Worm (Caenorhabditis elegans) whole organism, early embryonic: ENCODE data around the gene nstp-6.

ENCODE experiments used
- B0310.2 ChIP-seq: sonication (generic microtip); optimal IDR thresholded peaks from 2 replicates; lab custom pipeline; 2016; ENCODE audit warnings: mild to moderate bottlenecking, missing genetic modification characterization, missing compliant biosample characterization
- F13C5.2 ChIP-seq: sonication (generic microtip); optimal IDR thresholded peaks from 2 replicates; lab custom pipeline; 2017; ENCODE audit warnings: mild to moderate bottlenecking, missing genetic modification characterization, inconsistent platforms, missing compliant biosample characterization
- aly-1 ChIP-seq: sonication (generic microtip); optimal IDR thresholded peaks from 2 replicates; lab custom pipeline; 2016; ENCODE audit warnings: missing genetic modification characterization, missing compliant biosample characterization
- ama-1 ChIP-seq: fragments of 150-350 bp; optimal IDR thresholded peaks from 2 replicates; lab custom pipeline; 2014
- ceh-13 ChIP-seq: fragments of 200-800 bp; sonication (Bioruptor generic); optimal IDR thresholded peaks from 2 replicates; lab custom pipeline; 2018; ENCODE audit warnings: mild to moderate bottlenecking, missing genetic modification characterization, missing compliant biosample characterization
- ceh-36 ChIP-seq: sonication (generic microtip); optimal IDR thresholded peaks from 2 replicates; lab custom pipeline; 2016; ENCODE audit warnings: missing genetic modification characterization, inconsistent platforms, missing compliant biosample characterization
- ets-7 ChIP-seq: sonication (generic microtip); optimal IDR thresholded peaks from 2 replicates; lab custom pipeline; 2016; ENCODE audit warnings: missing genotype, missing genetic modification characterization, missing compliant biosample characterization
- flt-1 ChIP-seq: fragments of 200-800 bp; sonication (Bioruptor generic); IDR thresholded peaks from 2 replicates; pipeline ENCODE4 v1.3.6; 2022; ENCODE audit warnings: missing genetic modification characterization, missing compliant biosample characterization
- hmbx-1 ChIP-seq: sonication (generic microtip); optimal IDR thresholded peaks from 2 replicates; lab custom pipeline; 2016; ENCODE audit warnings: mild to moderate bottlenecking, missing genetic modification characterization, missing compliant biosample characterization
- hmg-4 ChIP-seq: fragments of 200-800 bp; sonication (Bioruptor generic); optimal IDR thresholded peaks from 2 replicates; lab custom pipeline; 2018; ENCODE audit warnings: mild to moderate bottlenecking, missing genetic modification characterization, missing compliant biosample characterization
- hnd-1 ChIP-seq: sonication (generic microtip); optimal IDR thresholded peaks from 2 replicates; lab custom pipeline; 2016; ENCODE audit warnings: missing genetic modification characterization, missing compliant biosample characterization
- pes-1 ChIP-seq: fragments of 200-800 bp; sonication (Bioruptor generic); IDR thresholded peaks from 2 replicates; pipeline ENCODE4 v1.3.6; 2022; ENCODE audit warnings: missing genetic modification reagents, missing genetic modification characterization, missing compliant biosample characterization
- scrt-1 ChIP-seq: fragments of 200-800 bp; sonication (Bioruptor generic); IDR thresholded peaks from 2 replicates; pipeline ENCODE4 v1.3.6; 2022; ENCODE audit warnings: missing genetic modification characterization, missing compliant biosample characterization
- sea-1 ChIP-seq: fragments of 200-800 bp; sonication (Bioruptor generic); conservative IDR thresholded peaks from 2 replicates; pipeline ENCODE4 v1.3.6; 2022; ENCODE audit warnings: missing genetic modification characterization, missing compliant biosample characterization
- tbx-11 ChIP-seq: fragments of 200-800 bp; sonication (Bioruptor generic); IDR thresholded peaks from 2 replicates; pipeline ENCODE4 v1.3.6; 2022; ENCODE audit warnings: missing genetic modification characterization, missing compliant biosample characterization
- tbx-37 ChIP-seq: fragments of 200-800 bp; sonication (Bioruptor generic); conservative IDR thresholded peaks from 2 replicates; pipeline ENCODE4 v1.3.6; 2022; ENCODE audit warnings: missing genetic modification reagents, missing genetic modification characterization, missing compliant biosample characterization
- tra-4 ChIP-seq: sonication (generic microtip); optimal IDR thresholded peaks from 2 replicates; lab custom pipeline; 2017; ENCODE audit warnings: missing genetic modification characterization, missing compliant biosample characterization

Gene nstp-6

DNA sequence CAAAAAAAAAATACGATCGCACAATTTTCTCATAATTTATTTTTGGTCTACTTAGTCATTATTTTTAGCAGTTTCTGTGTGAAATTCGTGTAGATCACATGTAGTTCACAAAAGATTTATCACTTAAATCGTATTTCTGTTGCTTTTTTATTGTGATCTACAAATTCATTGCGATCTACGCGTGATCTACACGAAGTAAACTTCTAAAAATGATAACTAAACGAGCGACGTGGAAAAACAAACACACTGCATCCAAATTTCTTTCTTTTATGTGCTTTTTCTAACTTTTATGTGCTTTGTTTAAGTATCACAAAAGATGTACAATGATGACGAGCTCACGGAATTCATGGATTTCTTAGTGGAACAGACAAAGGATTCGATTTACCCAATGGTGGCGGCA lies 7.5 kb downstream of the nstp-6 start, which contains the start of gene B0212.3:
Gene B0212.3, plus strand, starts transcription at position 301 of the 400 bp plus-strand sequence.
- TF ChIP-seq ama-1 = no peak
- TF ChIP-seq hnd-1 (tag; lab: Kevin White, UChicago) = no peak
- TF ChIP-seq ets-7 (tag; lab: Kevin White, UChicago) = no peak
- no peak for TF ChIP-seq ceh-13
- no peak for TF ChIP-seq tra-4 (tag; lab: Kevin White, UChicago)
- TF ChIP-seq hmg-4 = no peak
- TF ChIP-seq aly-1 (tag; lab: Kevin White, UChicago) = no peak
- no peak for TF ChIP-seq tbx-11 (GFP tag; lab: Robert Waterston, UW)
- TF ChIP-seq scrt-1 (GFP tag; lab: Robert Waterston, UW) = no peak
- no peak for TF ChIP-seq tbx-37 (GFP tag; lab: Robert Waterston, UW)
- TF ChIP-seq F13C5.2 (tag; lab: Kevin White, UChicago) = no peak
- TF ChIP-seq pes-1 (GFP tag; lab: Robert Waterston, UW) = no peak
- TF ChIP-seq hmbx-1 (tag; lab: Kevin White, UChicago) = no peak

DNA sequence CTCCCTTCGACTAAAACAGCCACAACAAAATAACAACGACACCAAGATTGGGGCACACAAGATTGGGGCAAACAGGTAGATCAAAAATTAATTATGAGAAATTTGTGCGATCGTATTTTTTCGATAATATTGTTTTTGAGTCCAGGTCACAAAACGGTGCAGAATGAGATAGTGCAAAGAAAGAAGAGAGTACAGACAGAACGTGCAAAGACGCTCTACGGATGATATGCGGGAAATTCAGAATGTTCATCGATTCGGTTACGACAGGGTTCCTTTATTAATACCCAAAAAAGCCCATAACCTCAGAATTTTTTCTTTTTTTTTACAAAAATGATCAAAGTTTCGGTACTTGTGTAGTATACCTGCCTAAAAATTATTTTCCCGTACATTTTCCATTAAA lies 8.1 kb downstream of the nstp-6 start:
- TF ChIP-seq ets-7 (tag; lab: Kevin White, UChicago) (no peak), sea-1 (GFP tag; lab: Robert Waterston, UW) (no peak), scrt-1 (GFP tag; lab: Robert Waterston, UW) (no peak), flt-1 (GFP tag; lab: Robert Waterston, UW) (no peak), ama-1 (no peak), ceh-36 (tag; lab: Kevin White, UChicago) (no peak), hnd-1 (tag; lab: Kevin White, UChicago) (no peak)

DNA sequence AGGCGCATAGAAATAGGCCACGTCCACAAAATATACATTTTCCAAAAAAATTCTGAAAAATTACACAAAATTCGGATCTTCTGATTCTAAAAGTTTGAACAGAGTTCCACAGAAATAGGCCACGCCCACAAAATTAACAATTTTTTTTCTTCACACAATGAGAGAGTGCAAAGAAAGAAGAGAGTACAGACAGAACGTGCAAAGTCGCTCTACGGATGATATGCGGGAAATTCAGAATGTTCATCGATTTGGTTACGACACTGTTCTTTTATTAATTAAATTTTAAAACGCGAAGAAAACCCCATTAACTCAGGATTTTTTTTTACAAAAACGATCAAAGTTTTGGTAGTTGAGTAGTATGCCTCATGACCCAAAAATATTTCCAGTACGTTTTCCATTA lies 14.4 kb downstream of the nstp-6 start:
- no peak for TF ChIP-seq hnd-1 (tag; lab: Kevin White, UChicago)
- no peak for TF ChIP-seq B0310.2 (tag; lab: Kevin White, UChicago)
- no peak for TF ChIP-seq F13C5.2 (tag; lab: Kevin White, UChicago)
- no peak for TF ChIP-seq tbx-11 (GFP tag; lab: Robert Waterston, UW)
- no peak for TF ChIP-seq sea-1 (GFP tag; lab: Robert Waterston, UW)
- TF ChIP-seq aly-1 (tag; lab: Kevin White, UChicago) = no peak
- no peak for TF ChIP-seq ama-1
- no peak for TF ChIP-seq ceh-36 (tag; lab: Kevin White, UChicago)

DNA sequence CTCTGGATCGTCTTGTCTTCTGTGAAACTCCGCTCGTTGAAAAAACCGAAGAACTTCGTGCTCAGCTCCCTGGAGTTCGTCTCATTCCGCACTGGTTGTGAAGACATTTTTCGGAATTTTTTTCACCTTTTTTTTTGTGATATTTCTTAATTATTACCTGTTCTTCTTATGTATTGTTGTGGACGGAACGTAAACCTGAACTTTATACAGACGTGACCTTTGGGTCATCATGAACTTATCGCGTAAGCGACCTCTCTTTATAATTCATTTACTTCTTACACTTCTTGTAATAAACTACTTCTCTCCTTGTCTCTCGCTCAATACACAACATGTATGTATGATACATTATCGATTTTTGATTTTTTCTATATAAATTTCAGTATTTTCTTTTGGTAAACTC lies 15.2 kb downstream of the nstp-6 start, which contains the start of gene M57.1:
Gene M57.1, plus strand, starts transcription at position 301 of the 400 bp plus-strand sequence.
- TF ChIP-seq hmbx-1 (tag; lab: Kevin White, UChicago) (no peak), scrt-1 (GFP tag; lab: Robert Waterston, UW) (no peak), tbx-11 (GFP tag; lab: Robert Waterston, UW) (no peak), tra-4 (tag; lab: Kevin White, UChicago) (no peak), flt-1 (GFP tag; lab: Robert Waterston, UW) (no peak), tbx-37 (GFP tag; lab: Robert Waterston, UW) (no peak), ceh-13 (no peak), ama-1 (no peak), aly-1 (tag; lab: Kevin White, UChicago) (no peak), F13C5.2 (tag; lab: Kevin White, UChicago) (no peak), ets-7 (tag; lab: Kevin White, UChicago) (no peak), hnd-1 (tag; lab: Kevin White, UChicago) (no peak), ceh-36 (tag; lab: Kevin White, UChicago) (no peak), B0310.2 (tag; lab: Kevin White, UChicago) (no peak)

DNA sequence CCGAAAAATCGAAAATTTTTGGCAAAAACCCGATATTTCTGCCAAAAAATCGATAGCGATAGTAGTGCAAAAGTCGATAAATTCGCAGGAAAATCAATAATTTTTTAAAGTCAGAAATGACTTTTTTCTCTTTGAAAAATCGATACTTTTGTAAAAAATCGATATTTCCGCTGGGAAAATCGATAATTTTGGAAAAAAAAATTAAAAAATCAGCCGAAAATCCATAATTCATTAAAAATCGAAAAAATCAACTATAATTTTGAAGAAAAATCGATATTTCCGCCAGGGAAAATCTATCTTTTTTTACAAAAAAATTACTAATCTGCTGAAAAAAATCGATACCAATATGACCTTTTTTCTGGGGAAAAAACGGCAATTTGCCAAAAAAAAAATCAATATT lies 15.9 kb downstream of the nstp-6 start:
- TF ChIP-seq pes-1 (GFP tag; lab: Robert Waterston, UW) (no peak), ceh-13 (no peak), hnd-1 (tag; lab: Kevin White, UChicago) (no peak), hmg-4 (no peak), aly-1 (tag; lab: Kevin White, UChicago) (no peak), ets-7 (tag; lab: Kevin White, UChicago) (no peak), B0310.2 (tag; lab: Kevin White, UChicago) (no peak), F13C5.2 (tag; lab: Kevin White, UChicago) (no peak)

DNA sequence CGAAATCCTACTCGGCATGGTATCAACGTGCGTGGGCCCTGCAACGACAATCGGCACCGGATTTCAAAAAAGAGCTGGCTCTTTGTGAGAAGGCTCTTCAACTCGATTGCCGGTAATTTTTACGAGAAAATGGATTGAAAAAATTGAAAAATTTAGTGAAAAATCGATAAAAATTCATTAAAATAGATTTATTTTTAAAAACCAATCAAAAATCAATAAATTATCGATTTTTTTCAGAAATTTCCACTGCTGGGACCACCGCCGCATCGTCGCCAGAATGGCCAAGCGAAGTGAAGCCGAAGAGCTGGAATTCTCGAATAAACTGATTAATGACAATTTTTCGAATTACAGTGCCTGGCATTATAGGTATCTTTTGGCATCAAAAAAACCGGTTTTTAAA lies 19.5 kb downstream of the nstp-6 start:
- no peak for TF ChIP-seq pes-1 (GFP tag; lab: Robert Waterston, UW)
- no peak for TF ChIP-seq B0310.2 (tag; lab: Kevin White, UChicago)
- TF ChIP-seq hmg-4 = no peak
- no peak for TF ChIP-seq tbx-11 (GFP tag; lab: Robert Waterston, UW)
- no peak for TF ChIP-seq flt-1 (GFP tag; lab: Robert Waterston, UW)
- no peak for TF ChIP-seq hmbx-1 (tag; lab: Kevin White, UChicago)
- TF ChIP-seq ceh-36 (tag; lab: Kevin White, UChicago) = no peak
- TF ChIP-seq aly-1 (tag; lab: Kevin White, UChicago) = no peak
- no peak for TF ChIP-seq scrt-1 (GFP tag; lab: Robert Waterston, UW)
- TF ChIP-seq sea-1 (GFP tag; lab: Robert Waterston, UW) = no peak
- TF ChIP-seq ama-1 = no peak
- no peak for TF ChIP-seq F13C5.2 (tag; lab: Kevin White, UChicago)
- no peak for TF ChIP-seq hnd-1 (tag; lab: Kevin White, UChicago)
- no peak for TF ChIP-seq tra-4 (tag; lab: Kevin White, UChicago)
- TF ChIP-seq ets-7 (tag; lab: Kevin White, UChicago) = no peak
- TF ChIP-seq tbx-37 (GFP tag; lab: Robert Waterston, UW) = no peak

DNA sequence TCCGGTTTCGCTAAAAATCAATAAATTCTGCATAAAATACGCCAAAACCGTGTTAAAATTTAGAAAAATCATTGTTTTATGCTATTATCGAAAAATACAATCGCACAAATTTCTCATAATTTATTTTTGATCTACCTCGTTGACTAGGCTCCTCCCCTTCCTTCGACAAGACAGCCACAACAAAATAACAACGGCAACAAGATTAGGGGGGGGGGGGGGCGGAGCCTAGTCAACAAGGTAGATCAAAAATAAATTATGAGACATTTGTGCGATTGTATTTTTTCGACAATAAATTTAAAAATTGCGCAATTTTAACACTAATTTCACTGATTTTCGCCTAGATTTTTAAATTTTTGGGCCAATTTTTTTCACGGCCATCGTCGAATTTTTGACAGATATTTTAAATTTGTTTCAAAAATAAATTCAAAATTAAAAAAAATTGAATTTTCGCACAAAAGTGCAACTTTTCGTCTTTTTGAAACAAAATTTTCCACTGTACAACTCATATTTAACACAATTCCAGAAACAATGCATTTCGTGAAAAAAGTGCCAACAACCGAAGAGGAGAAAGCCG lies 20.5 kb downstream of the nstp-6 start, which contains the start of gene M57.2:
Gene M57.2, plus strand, starts transcription at position 524 of the 574 bp plus-strand sequence.
- TF ChIP-seq flt-1 (GFP tag; lab: Robert Waterston, UW) = no peak
- no peak for TF ChIP-seq scrt-1 (GFP tag; lab: Robert Waterston, UW)
